Fruit fly (Drosophila melanogaster) S2 (cell line): ENCODE data around the gene Vps26.

ENCODE experiments used
- CG8478 ChIP-seq: fragments of >200 bp; optimal IDR thresholded peaks from 2 replicates; lab custom pipeline; 2018
- CTCF ChIP-seq, 2 experiments: fragments of >200 bp; optimal IDR thresholded peaks; 2 replicates each; lab custom pipeline; 2018

DNA sequence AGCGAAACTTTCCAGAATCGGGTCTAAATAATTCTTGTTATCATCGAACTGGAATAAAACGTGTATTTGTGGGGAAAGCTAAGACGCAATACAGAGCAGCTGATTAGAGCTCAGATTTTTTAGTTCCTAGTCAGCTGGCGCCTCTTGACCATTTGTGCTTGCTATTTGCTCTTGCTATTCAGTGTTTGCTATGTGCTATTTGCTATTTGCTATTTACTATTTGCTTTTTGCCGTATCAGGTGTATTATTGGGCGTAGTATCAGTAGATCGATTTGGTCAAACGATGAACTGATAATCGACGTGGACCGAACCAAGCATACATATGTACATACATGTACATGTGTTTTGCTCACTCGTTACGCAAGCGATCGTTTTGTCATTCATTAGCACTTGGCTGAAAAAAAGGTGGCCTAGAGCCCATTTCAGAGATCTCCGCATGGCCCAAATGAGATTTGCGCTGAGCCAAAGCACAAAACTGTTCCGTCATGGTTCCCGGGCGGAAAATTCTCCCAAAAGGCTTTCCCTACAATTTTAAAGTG, 28.2 kb upstream of the Vps26 start:
- TF ChIP-seq CTCF (optimal IDR thresholded peaks at IDR 0.05; lab: Kevin White, UChicago), result no peak
- no peak for TF ChIP-seq CG8478 (lab: Kevin White, UChicago)
